Fruit fly (Drosophila melanogaster) whole organism, embryonic: ENCODE results near the gene sosie.
A peak's percentile ranks its signal among the peaks of the same experiment; 100 is the strongest.

Experiments
- CG1233 ChIP-seq: fragments of 200-800 bp; sonication (Bioruptor generic); optimal IDR thresholded peaks from 4 replicates; lab custom pipeline; 2018; ENCODE audit warnings: missing biosample characterization, mild to moderate bottlenecking, missing genetic modification characterization
- CG13775 ChIP-seq: fragments of 200-800 bp; sonication (Bioruptor generic); optimal IDR thresholded peaks from 3 replicates; lab custom pipeline; 2017; ENCODE audit warnings: missing biosample characterization, mild to moderate bottlenecking, missing genetic modification characterization
- CG14014 ChIP-seq: fragments of 200-800 bp; sonication (Bioruptor generic); IDR thresholded peaks from 2 replicates; pipeline ENCODE4 v1.3.6; 2022; ENCODE audit warnings: missing biosample characterization, missing genetic modification characterization
- CG14667 ChIP-seq: fragments of 200-800 bp; sonication (Bioruptor generic); IDR thresholded peaks from 2 replicates; pipeline ENCODE4 v1.3.6; 2022; ENCODE audit warnings: missing biosample characterization, missing genetic modification characterization
- CG14710 ChIP-seq: fragments of 200-800 bp; sonication (Bioruptor generic); optimal IDR thresholded peaks from 3 replicates; lab custom pipeline; 2019; ENCODE audit warnings: missing biosample characterization, mild to moderate bottlenecking, missing genetic modification characterization, moderate library complexity
- CG14965 ChIP-seq: fragments of 200-800 bp; sonication (Bioruptor generic); optimal IDR thresholded peaks from 2 replicates; lab custom pipeline; 2016; ENCODE audit warnings: missing biosample characterization, missing genetic modification characterization, borderline replicate concordance
- CG17829 ChIP-seq: fragments of 200-800 bp; optimal IDR thresholded peaks from 2 replicates; lab custom pipeline; 2019; ENCODE audit warnings: missing biosample characterization, mild to moderate bottlenecking, missing genetic modification characterization, moderate library complexity
- CG18619 ChIP-seq: fragments of 200-800 bp; sonication (Bioruptor generic); optimal IDR thresholded peaks from 3 replicates; lab custom pipeline; 2017; ENCODE audit warnings: missing biosample characterization, mild to moderate bottlenecking, missing genetic modification characterization
- CG18764 ChIP-seq: fragments of 200-800 bp; sonication (Bioruptor generic); optimal IDR thresholded peaks from 3 replicates; lab custom pipeline; 2016; ENCODE audit warnings: missing biosample characterization, missing genetic modification characterization
- CG2116 ChIP-seq: fragments of 200-800 bp; sonication (Bioruptor generic); optimal IDR thresholded peaks from 3 replicates; lab custom pipeline; 2018; ENCODE audit warnings: missing biosample characterization, mild to moderate bottlenecking, missing genetic modification characterization
- CG2199 ChIP-seq: fragments of 200-800 bp; sonication (Bioruptor generic); IDR thresholded peaks from 3 replicates; pipeline ENCODE4 v1.3.6; 2022; ENCODE audit warnings: missing biosample characterization, missing genetic modification characterization
- CG2712 ChIP-seq: fragments of 200-800 bp; optimal IDR thresholded peaks from 3 replicates; lab custom pipeline; 2019; ENCODE audit warnings: missing biosample characterization, mild to moderate bottlenecking, missing genetic modification characterization, moderate library complexity
- CG3847 ChIP-seq: fragments of 200-800 bp; sonication (Bioruptor generic); IDR thresholded peaks from 2 replicates; pipeline ENCODE4 v1.3.6; 2022; ENCODE audit warnings: missing biosample characterization, missing genetic modification characterization
- CG8765 ChIP-seq: fragments of 200-800 bp; sonication (Bioruptor generic); IDR thresholded peaks from 2 replicates; pipeline ENCODE4 v1.3.6; 2022; ENCODE audit warnings: missing biosample characterization, missing genetic modification characterization
- CG9797 ChIP-seq: fragments of 200-800 bp; sonication (Bioruptor generic); optimal IDR thresholded peaks from 3 replicates; lab custom pipeline; 2018; ENCODE audit warnings: missing biosample characterization, mild to moderate bottlenecking, missing genetic modification characterization
- D19A ChIP-seq: fragments of 200-800 bp; optimal IDR thresholded peaks from 3 replicates; lab custom pipeline; 2019; ENCODE audit warnings: missing biosample characterization, mild to moderate bottlenecking, missing genetic modification characterization, moderate library complexity
- Dll ChIP-seq: fragments of 200-800 bp; sonication (Bioruptor generic); IDR thresholded peaks from 4 replicates; pipeline ENCODE4 v1.3.6; 2022; ENCODE audit warnings: missing biosample characterization, missing genetic modification characterization; ENCODE audit not compliant: partially characterized antibody
- Gsc ChIP-seq: fragments of 200-800 bp; sonication (Bioruptor generic); IDR thresholded peaks from 2 replicates; pipeline ENCODE4 v1.3.6; 2022; ENCODE audit warnings: missing biosample characterization, missing genetic modification characterization
- Hmx ChIP-seq: fragments of 200-800 bp; sonication (Bioruptor generic); optimal IDR thresholded peaks from 2 replicates; lab custom pipeline; 2016; ENCODE audit warnings: missing biosample characterization, missing genetic modification characterization
- Hr39 ChIP-seq: fragments of >200 bp; optimal IDR thresholded peaks from 2 replicates; lab custom pipeline; 2017
- Hr51 ChIP-seq, 2 experiments: fragments of 200-800 bp; sonication (Bioruptor generic); optimal IDR thresholded peaks; 2 replicates in 1 of 2; 3 replicates in 1 of 2; lab custom pipeline; 2016 to 2018; ENCODE audit warnings: missing biosample characterization in 2 of 2, missing genetic modification characterization in 2 of 2, mild to moderate bottlenecking in 1 of 2, moderate library complexity in 1 of 2
- MESR4 ChIP-seq: fragments of 200-800 bp; sonication (Bioruptor generic); optimal IDR thresholded peaks from 2 replicates; lab custom pipeline; 2018; ENCODE audit warnings: missing biosample characterization, mild to moderate bottlenecking, missing genetic modification characterization, moderate library complexity
- Med ChIP-seq: fragments of 200-800 bp; sonication (Bioruptor generic); peaks from one replicate; lab custom pipeline; 2016; ENCODE audit warnings: missing biosample characterization, missing genetic modification characterization, mild to moderate bottlenecking, inconsistent platforms, moderate library complexity
- NC2β ChIP-seq: fragments of 200-800 bp; sonication (Bioruptor generic); optimal IDR thresholded peaks from 2 replicates; lab custom pipeline; 2016; ENCODE audit warnings: missing biosample characterization, missing genetic modification characterization
- NFAT ChIP-seq: fragments of 200-800 bp; sonication (Bioruptor generic); IDR thresholded peaks from 2 replicates; pipeline ENCODE4 v1.3.6; 2022; ENCODE audit warnings: missing biosample characterization, missing genetic modification characterization
- Oli ChIP-seq: fragments of 200-800 bp; sonication (Bioruptor generic); optimal IDR thresholded peaks from 2 replicates; lab custom pipeline; 2018; ENCODE audit warnings: missing biosample characterization, mild to moderate bottlenecking, missing genetic modification characterization, moderate library complexity
- Poxn ChIP-seq: fragments of 200-800 bp; sonication (Bioruptor generic); IDR thresholded peaks from 2 replicates; pipeline ENCODE4 v1.3.6; 2022; ENCODE audit warnings: missing biosample characterization, missing genetic modification characterization
- Ptx1 ChIP-seq: fragments of 200-800 bp; sonication (Bioruptor generic); IDR thresholded peaks from 2 replicates; pipeline ENCODE4 v1.3.6; 2022; ENCODE audit warnings: missing biosample characterization, missing genetic modification characterization
- Scr ChIP-seq: fragments of 200-800 bp; sonication (Bioruptor generic); IDR thresholded peaks from 2 replicates; pipeline ENCODE4 v1.3.6; 2022; ENCODE audit warnings: missing biosample characterization, missing genetic modification characterization; ENCODE audit not compliant: partially characterized antibody
- Spps ChIP-seq: fragments of 200-800 bp; sonication (Bioruptor generic); optimal IDR thresholded peaks from 2 replicates; lab custom pipeline; 2018; ENCODE audit warnings: missing biosample characterization, mild to moderate bottlenecking, missing genetic modification characterization
- Stat92E ChIP-seq, 3 experiments: fragments of >200 bp in 2 of 3; fragments of 200-800 bp in 1 of 3; sonication (Bioruptor generic) in 1 of 3; optimal IDR thresholded peaks; 2 replicates each; lab custom pipeline; 2017 to 2019; ENCODE audit warnings: missing biosample characterization in 3 of 3, missing genetic modification characterization in 3 of 3, mild to moderate bottlenecking in 1 of 3, moderate library complexity in 1 of 3
- crp ChIP-seq, 2 experiments: fragments of 200-800 bp; sonication (Bioruptor generic); optimal IDR thresholded peaks; 2 replicates in 1 of 2; 3 replicates in 1 of 2; lab custom pipeline; 2017; ENCODE audit warnings: missing biosample characterization in 2 of 2, missing genetic modification characterization in 2 of 2, mild to moderate bottlenecking in 1 of 2, moderate library complexity in 1 of 2
- dati ChIP-seq: fragments of 200-800 bp; sonication (Bioruptor generic); IDR thresholded peaks from 2 replicates; pipeline ENCODE4 v1.3.6; 2022; ENCODE audit warnings: missing biosample characterization, missing genetic modification characterization
- disco-r ChIP-seq: fragments of 200-800 bp; sonication (Bioruptor generic); optimal IDR thresholded peaks from 2 replicates; lab custom pipeline; 2016; ENCODE audit warnings: missing biosample characterization, missing genetic modification characterization
- ftz-f1 ChIP-seq: fragments of 200-800 bp; sonication (Bioruptor generic); optimal IDR thresholded peaks from 2 replicates; lab custom pipeline; 2016; ENCODE audit warnings: missing biosample characterization, missing genetic modification characterization
- gfzf ChIP-seq: fragments of 200-800 bp; sonication (Bioruptor generic); optimal IDR thresholded peaks from 2 replicates; lab custom pipeline; 2016; ENCODE audit warnings: missing biosample characterization, mild to moderate bottlenecking, missing genetic modification characterization, moderate library complexity
- inv ChIP-seq: fragments of 200-800 bp; sonication (Bioruptor generic); IDR thresholded peaks from 2 replicates; pipeline ENCODE4 v1.3.6; 2022; ENCODE audit warnings: missing biosample characterization, missing genetic modification characterization; ENCODE audit not compliant: partially characterized antibody
- kay ChIP-seq: fragments of 200-800 bp; sonication (Bioruptor generic); optimal IDR thresholded peaks from 2 replicates; lab custom pipeline; 2016; ENCODE audit warnings: missing biosample characterization, missing genetic modification characterization
- lmd ChIP-seq: fragments of 200-800 bp; sonication (Bioruptor generic); IDR thresholded peaks from 2 replicates; pipeline ENCODE4 v1.3.6; 2022; ENCODE audit warnings: missing biosample characterization, missing genetic modification characterization
- lov ChIP-seq, 2 experiments: fragments of 200-800 bp in 1 of 2; fragments of >200 bp in 1 of 2; sonication (Bioruptor generic) in 1 of 2; IDR thresholded peaks in 1 of 2; optimal IDR thresholded peaks in 1 of 2; 2 replicates in 1 of 2; 3 replicates in 1 of 2; pipeline versions ENCODE4 v1.3.6 to Lab custom; 2017 to 2022; ENCODE audit warnings: missing biosample characterization in 1 of 2, missing genetic modification characterization in 1 of 2
- luna ChIP-seq: fragments of 200-800 bp; sonication (Bioruptor generic); optimal IDR thresholded peaks from 2 replicates; lab custom pipeline; 2016; ENCODE audit warnings: missing biosample characterization, missing genetic modification characterization
- pzg ChIP-seq: fragments of 200-800 bp; sonication (Bioruptor generic); optimal IDR thresholded peaks from 3 replicates; lab custom pipeline; 2018; ENCODE audit warnings: missing biosample characterization, mild to moderate bottlenecking, missing genetic modification characterization, moderate library complexity
- rib ChIP-seq: fragments of 200-800 bp; sonication (Bioruptor generic); IDR thresholded peaks from 2 replicates; pipeline ENCODE4 v1.3.6; 2022; ENCODE audit warnings: missing biosample characterization, missing genetic modification characterization
- sc ChIP-seq, 3 experiments: fragments of >200 bp in 2 of 3; fragments of 200-800 bp in 1 of 3; sonication (Bioruptor generic) in 1 of 3; optimal IDR thresholded peaks; 2 replicates in 2 of 3; 3 replicates in 1 of 3; lab custom pipeline; 2017; ENCODE audit warnings: mild to moderate bottlenecking in 1 of 3, missing biosample characterization in 1 of 3, missing genetic modification characterization in 1 of 3, missing genetic modification reagents in 1 of 3
- tup ChIP-seq: fragments of 200-800 bp; sonication (Bioruptor generic); optimal IDR thresholded peaks from 2 replicates; lab custom pipeline; 2016; ENCODE audit warnings: missing biosample characterization, mild to moderate bottlenecking, missing genetic modification characterization, moderate library complexity
- wdn ChIP-seq: fragments of 200-800 bp; sonication (Bioruptor generic); IDR thresholded peaks from 2 replicates; pipeline ENCODE4 v1.3.6; 2022; ENCODE audit warnings: missing biosample characterization, missing genetic modification characterization

The sosie gene

DNA sequence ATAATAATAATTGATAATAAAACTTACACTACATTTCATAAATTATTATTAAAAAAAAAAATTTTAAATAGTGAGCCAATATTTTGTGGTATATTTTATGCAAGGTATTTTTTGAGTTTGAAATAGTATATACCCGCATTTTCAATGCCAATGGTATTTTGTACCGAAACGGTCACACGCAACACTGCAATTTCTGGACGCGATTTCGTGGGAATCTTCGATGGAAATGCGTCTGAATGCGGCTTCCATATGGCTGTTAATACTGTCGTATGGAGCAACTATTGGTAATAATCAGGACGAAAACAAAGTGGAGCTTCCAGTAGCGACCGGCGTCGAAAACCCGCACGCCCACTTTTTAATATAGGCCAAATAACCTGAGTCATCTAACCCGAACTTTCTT, 17.7 kb downstream of the sosie start, which contains the start of gene Nct (continued):
- peak; percentile 0 for TF ChIP-seq ftz-f1
- TF ChIP-seq wdn: no peak
- TF ChIP-seq kay: peak; percentile 1
- TF ChIP-seq Scr: peak; percentile 25; the same call in 1 of the 2 replicates
- TF ChIP-seq CG2116 (GFP tag; lab: Kevin White, UChicago): peak; percentile 7
- TF ChIP-seq Dll (GFP tag; lab: Robert Waterston, UW): 0 out of 4 replicates have a peak, but pooled peaks have one; percentile 15
- peak; percentile 53 for TF ChIP-seq pzg (GFP tag; lab: Kevin White, UChicago)
- peak; percentile 1 for TF ChIP-seq CG17829 (tag; lab: Kevin White, UChicago)
- TF ChIP-seq CG9797 (GFP tag; lab: Kevin White, UChicago): peak; percentile 72
- peak in 1 of 3 experiments; percentile 22 for TF ChIP-seq Stat92E (GFP tag; optimal IDR thresholded peaks at IDR 0.05; lab: Kevin White, UChicago)
- TF ChIP-seq CG18764: no peak
- TF ChIP-seq gfzf (GFP tag; lab: Kevin White, UChicago): peak; percentile 75
- peak; percentile 38 for TF ChIP-seq CG14710 (tag; lab: Kevin White, UChicago)

DNA sequence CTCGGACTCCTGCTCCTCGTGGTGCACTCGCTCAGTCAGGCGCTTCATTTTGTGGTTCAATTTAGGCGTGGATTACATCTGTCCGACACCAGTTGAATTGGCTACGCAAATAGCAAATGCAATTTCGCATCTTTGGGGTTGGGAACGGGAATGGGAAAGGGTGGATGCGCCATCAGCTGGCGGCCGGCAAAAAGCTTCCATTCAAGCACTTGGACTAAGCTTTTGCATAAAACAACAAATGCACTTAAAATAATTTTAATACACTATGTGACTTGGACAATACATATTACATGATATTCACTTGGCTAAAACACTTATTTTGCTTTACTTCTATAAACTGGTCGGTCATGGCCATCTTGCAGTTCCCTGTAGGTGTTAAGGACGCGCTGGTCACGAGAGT, 22.4 kb downstream of the sosie start, which contains the start of gene HDAC11:
Gene HDAC11, minus strand, starts transcription at position 101 of the 400 bp plus-strand sequence.
- TF ChIP-seq D19A (no peak), Oli (no peak), inv (GFP tag; lab: Robert Waterston, UW) (no peak), NFAT (GFP tag; lab: Robert Waterston, UW) (no peak), pzg (GFP tag; lab: Kevin White, UChicago) (no peak), Hr39 (no peak), lov (optimal IDR thresholded peaks at IDR 0.05; lab: Kevin White, UChicago) (no peak), lov (GFP tag; IDR thresholded peaks at IDR 0.05; lab: Robert Waterston, UW) (no peak), Poxn (GFP tag; lab: Robert Waterston, UW) (no peak), CG2199 (GFP tag; lab: Robert Waterston, UW) (no peak), NC2β (GFP tag; lab: Kevin White, UChicago) (no peak), dati (no peak), CG14667 (GFP tag; lab: Robert Waterston, UW) (no peak), gfzf (GFP tag; lab: Kevin White, UChicago) (no peak)
- TF ChIP-seq, all 482 proteins: peak for 0

- no peak for TF ChIP-seq tup (GFP tag; lab: Kevin White, UChicago)
- no peak for TF ChIP-seq CG1233 (GFP tag; lab: Kevin White, UChicago)
- no peak for TF ChIP-seq NC2β (GFP tag; lab: Kevin White, UChicago)
- no peak for TF ChIP-seq Spps (tag; lab: Kevin White, UChicago)
- no peak for TF ChIP-seq MESR4 (GFP tag; lab: Kevin White, UChicago)
- TF ChIP-seq disco-r (GFP tag; lab: Kevin White, UChicago): no peak
- no peak for TF ChIP-seq lmd (GFP tag; lab: Robert Waterston, UW)
- TF ChIP-seq CG14014 (GFP tag; lab: Robert Waterston, UW): no peak
- TF ChIP-seq Gsc (GFP tag; lab: Robert Waterston, UW): no peak
- TF ChIP-seq CG13775: no peak
- TF ChIP-seq Hr51 (GFP tag; optimal IDR thresholded peaks at IDR 0.05; lab: Kevin White, UChicago): no peak
- no peak for TF ChIP-seq luna
These were observed 23.7 kb downstream of the sosie start, which contains the start of gene CAH4 for dm6 chr3R:24857459-24857858. TSS of gene CAH4 (minus strand) at chr3R:24857559.

dm6 chr3R:24859701-24860100, 25.9 kb downstream of the sosie start, which contains the start of gene ppk22:
TSS of gene ppk22 (minus strand) at chr3R:24859801.
- TF ChIP-seq CG3847 (GFP tag; lab: Robert Waterston, UW) (no peak), sc (optimal IDR thresholded peaks at IDR 0.05; lab: Kevin White, UChicago) (no peak), sc (GFP tag; optimal IDR thresholded peaks at IDR 0.05; lab: Kevin White, UChicago) (no peak), CG14965 (GFP tag; lab: Kevin White, UChicago) (no peak), CG18619 (GFP tag; lab: Kevin White, UChicago) (no peak), CG14014 (GFP tag; lab: Robert Waterston, UW) (no peak), Hmx (no peak), Ptx1 (GFP tag; lab: Robert Waterston, UW) (no peak), rib (no peak), crp (GFP tag; optimal IDR thresholded peaks at IDR 0.05; lab: Kevin White, UChicago) (no peak), Med (GFP tag; lab: Kevin White, UChicago) (no peak), CG2712 (tag; lab: Kevin White, UChicago) (no peak), CG8765 (GFP tag; lab: Robert Waterston, UW) (no peak)
